Worm (Caenorhabditis elegans): ENCODE measurements around the gene srbc-58.

The srbc-58 gene

ce11 chrV:774875-775359 lies at the start of gene srbc-58:
srbc-58 (plus strand) TSS chrV:774995.
- TF ChIP-seq tbx-37 (GFP tag; conservative IDR thresholded peaks at IDR 0.05): no peak
- 0 out of 2 replicates have a peak, but pooled peaks have one; percentile 44 for TF ChIP-seq sea-1 (GFP tag; conservative IDR thresholded peaks at IDR 0.05)

ce11 chrV:725807-726572 lies 48.8 kb upstream of the srbc-58 start:
- TF ChIP-seq ceh-13 (GFP tag; optimal IDR thresholded peaks at IDR 0.05): no peak
- TF ChIP-seq aly-1 (tag; optimal IDR thresholded peaks at IDR 0.05): peak; percentile 12
- no peak for TF ChIP-seq hmbx-1 (tag; optimal IDR thresholded peaks at IDR 0.05)
- TF ChIP-seq scrt-1 (GFP tag; IDR thresholded peaks at IDR 0.05): no peak

ce11 chrV:726573-727483 lies 48.0 kb upstream of the srbc-58 start:
- TF ChIP-seq hmbx-1 (tag; optimal IDR thresholded peaks at IDR 0.05) (no peak), pes-1 (GFP tag; IDR thresholded peaks at IDR 0.05) (no peak), F13C5.2 (tag; optimal IDR thresholded peaks at IDR 0.05) (no peak), ceh-36 (tag; optimal IDR thresholded peaks at IDR 0.05) (no peak), ets-7 (tag; optimal IDR thresholded peaks at IDR 0.05) (no peak), hnd-1 (tag; optimal IDR thresholded peaks at IDR 0.05) (no peak), tbx-37 (GFP tag; conservative IDR thresholded peaks at IDR 0.05) (no peak), aly-1 (tag; optimal IDR thresholded peaks at IDR 0.05) (no peak), sea-1 (GFP tag; conservative IDR thresholded peaks at IDR 0.05) (no peak), hmg-4 (GFP tag; optimal IDR thresholded peaks at IDR 0.05) (no peak), tra-4 (tag; optimal IDR thresholded peaks at IDR 0.05) (no peak), ceh-13 (GFP tag; optimal IDR thresholded peaks at IDR 0.05) (no peak), flt-1 (GFP tag; IDR thresholded peaks at IDR 0.05) (no peak), ama-1 (optimal IDR thresholded peaks at IDR 0.05) (no peak), scrt-1 (GFP tag; IDR thresholded peaks at IDR 0.05) (no peak), B0310.2 (tag; optimal IDR thresholded peaks at IDR 0.05) (no peak)

- no peak for TF ChIP-seq pes-1 (GFP tag; IDR thresholded peaks at IDR 0.05)
- no peak for TF ChIP-seq F13C5.2 (tag; optimal IDR thresholded peaks at IDR 0.05)
- no peak for TF ChIP-seq aly-1 (tag; optimal IDR thresholded peaks at IDR 0.05)
Measured at ce11 chrV:727484-728351, 47.1 kb upstream of the srbc-58 start, which contains the start of the genes icl-1 and srh-2. icl-1 (minus strand) TSS chrV:728004. srh-2 (plus strand) TSS chrV:728301.

- TF ChIP-seq hnd-1 (tag; optimal IDR thresholded peaks at IDR 0.05) (no peak), hmbx-1 (tag; optimal IDR thresholded peaks at IDR 0.05) (no peak), hmg-4 (GFP tag; optimal IDR thresholded peaks at IDR 0.05) (no peak), pes-1 (GFP tag; IDR thresholded peaks at IDR 0.05) (no peak), tra-4 (tag; optimal IDR thresholded peaks at IDR 0.05) (no peak), sea-1 (GFP tag; conservative IDR thresholded peaks at IDR 0.05) (no peak), ama-1 (optimal IDR thresholded peaks at IDR 0.05) (no peak), ets-7 (tag; optimal IDR thresholded peaks at IDR 0.05) (no peak), ceh-13 (GFP tag; optimal IDR thresholded peaks at IDR 0.05) (no peak), flt-1 (GFP tag; IDR thresholded peaks at IDR 0.05) (no peak)
Measured at ce11 chrV:728822-729493, 45.8 kb upstream of the srbc-58 start.

- TF ChIP-seq ceh-13 (GFP tag; optimal IDR thresholded peaks at IDR 0.05): no peak
- TF ChIP-seq B0310.2 (tag; optimal IDR thresholded peaks at IDR 0.05): no peak
- no peak for TF ChIP-seq ama-1 (optimal IDR thresholded peaks at IDR 0.05)
- no peak for TF ChIP-seq pes-1 (GFP tag; IDR thresholded peaks at IDR 0.05)
- TF ChIP-seq tbx-11 (GFP tag; IDR thresholded peaks at IDR 0.05): no peak
- no peak for TF ChIP-seq scrt-1 (GFP tag; IDR thresholded peaks at IDR 0.05)
- TF ChIP-seq hmbx-1 (tag; optimal IDR thresholded peaks at IDR 0.05): no peak
- TF ChIP-seq aly-1 (tag; optimal IDR thresholded peaks at IDR 0.05): no peak
- no peak for TF ChIP-seq hmg-4 (GFP tag; optimal IDR thresholded peaks at IDR 0.05)
- no peak for TF ChIP-seq tbx-37 (GFP tag; conservative IDR thresholded peaks at IDR 0.05)
- TF ChIP-seq tra-4 (tag; optimal IDR thresholded peaks at IDR 0.05): no peak
- no peak for TF ChIP-seq sea-1 (GFP tag; conservative IDR thresholded peaks at IDR 0.05)
- no peak for TF ChIP-seq hnd-1 (tag; optimal IDR thresholded peaks at IDR 0.05)
- no peak for TF ChIP-seq ets-7 (tag; optimal IDR thresholded peaks at IDR 0.05)
- no peak for TF ChIP-seq flt-1 (GFP tag; IDR thresholded peaks at IDR 0.05)
Measured at ce11 chrV:730216-730615, 44.6 kb upstream of the srbc-58 start.

ce11 chrV:731330-731729 lies 43.5 kb upstream of the srbc-58 start:
- TF ChIP-seq hmbx-1 (tag; optimal IDR thresholded peaks at IDR 0.05) (no peak), flt-1 (GFP tag; IDR thresholded peaks at IDR 0.05) (no peak), sea-1 (GFP tag; conservative IDR thresholded peaks at IDR 0.05) (no peak), hmg-4 (GFP tag; optimal IDR thresholded peaks at IDR 0.05) (no peak), ets-7 (tag; optimal IDR thresholded peaks at IDR 0.05) (no peak), pes-1 (GFP tag; IDR thresholded peaks at IDR 0.05) (no peak), aly-1 (tag; optimal IDR thresholded peaks at IDR 0.05) (no peak), ama-1 (optimal IDR thresholded peaks at IDR 0.05) (no peak), tra-4 (tag; optimal IDR thresholded peaks at IDR 0.05) (no peak), ceh-13 (GFP tag; optimal IDR thresholded peaks at IDR 0.05) (no peak), tbx-37 (GFP tag; conservative IDR thresholded peaks at IDR 0.05) (no peak), ceh-36 (tag; optimal IDR thresholded peaks at IDR 0.05) (no peak), scrt-1 (GFP tag; IDR thresholded peaks at IDR 0.05) (no peak), hnd-1 (tag; optimal IDR thresholded peaks at IDR 0.05) (no peak), tbx-11 (GFP tag; IDR thresholded peaks at IDR 0.05) (no peak), F13C5.2 (tag; optimal IDR thresholded peaks at IDR 0.05) (no peak)
